Fruit fly (Drosophila melanogaster) Kc167 (cell line): ENCODE measurements around the gene Rpn10.

ENCODE experiments used
- Myc ChIP-seq: fragments of >200 bp; optimal IDR thresholded peaks from 2 replicates; lab custom pipeline; 2017; ENCODE audit warnings: missing external identifiers
- Sin3A ChIP-seq: fragments of >200 bp; optimal IDR thresholded peaks from 2 replicates; lab custom pipeline; 2018; ENCODE audit warnings: missing external identifiers
- h ChIP-seq: fragments of >200 bp; optimal IDR thresholded peaks from 3 replicates; lab custom pipeline; 2018; ENCODE audit warnings: missing external identifiers
- insv ChIP-seq: fragments of >200 bp; optimal IDR thresholded peaks from 3 replicates; lab custom pipeline; 2018; ENCODE audit warnings: missing external identifiers
- psq ChIP-seq: fragments of >200 bp; optimal IDR thresholded peaks from 2 replicates; lab custom pipeline; 2017; ENCODE audit warnings: missing external identifiers
- ttk ChIP-seq: sonication (Bioruptor generic); optimal IDR thresholded peaks from 2 replicates; lab custom pipeline; 2017; ENCODE audit warnings: missing external identifiers

Rpn10 gene

dm6 chr3L:21539245-21540196, 2.7 kb downstream of the Rpn10 start, which contains the start of the genes COX8 and VhaM9.7-b:
Gene COX8 (minus strand): TSS chr3L:21539447.
Gene VhaM9.7-b (plus strand): TSS chr3L:21539862.
- TF ChIP-seq h (lab: Kevin White, UChicago) (no peak), psq (lab: Kevin White, UChicago) (no peak), insv (no peak), Sin3A (lab: Kevin White, UChicago) (no peak), Myc (lab: Kevin White, UChicago) (no peak), ttk (lab: Kevin White, UChicago) (no peak)

dm6 chr3L:21542059-21542458, 5.3 kb downstream of the Rpn10 start, which contains the start of gene CG33290:
Gene CG33290 (plus strand): TSS chr3L:21542359.
- TF ChIP-seq Myc (lab: Kevin White, UChicago) = no peak

- no peak for TF ChIP-seq ttk (lab: Kevin White, UChicago)
- no peak for TF ChIP-seq psq (lab: Kevin White, UChicago)
- no peak for TF ChIP-seq Sin3A (lab: Kevin White, UChicago)
- TF ChIP-seq Myc (lab: Kevin White, UChicago) = no peak
- no peak for TF ChIP-seq insv
- no peak for TF ChIP-seq h (lab: Kevin White, UChicago)
These were observed 18.0 kb downstream of the Rpn10 start, which contains the start of gene Wnk for dm6 chr3L:21554752-21555151. Gene Wnk (minus strand): TSS chr3L:21554928.

- TF ChIP-seq Myc (lab: Kevin White, UChicago) (no peak), psq (lab: Kevin White, UChicago) (no peak), insv (no peak), Sin3A (lab: Kevin White, UChicago) (no peak), ttk (lab: Kevin White, UChicago) (no peak), h (lab: Kevin White, UChicago) (no peak)
These were observed 21.5 kb downstream of the Rpn10 start, which contains the start of gene CG7173 for dm6 chr3L:21558176-21558871. Gene CG7173 (minus strand): TSS chr3L:21558226.

- TF ChIP-seq Sin3A (lab: Kevin White, UChicago) (no peak), Myc (lab: Kevin White, UChicago) (no peak), psq (lab: Kevin White, UChicago) (no peak), insv (no peak), ttk (lab: Kevin White, UChicago) (no peak), h (lab: Kevin White, UChicago) (no peak)
These were observed 25.3 kb downstream of the Rpn10 start, which contains the start of gene CapaR for dm6 chr3L:21562081-21562480. Gene CapaR (minus strand): TSS chr3L:21562181.

dm6 chr3L:21565126-21565525, 28.3 kb downstream of the Rpn10 start, which contains the start of gene CG7634:
Gene CG7634 (plus strand): TSS chr3L:21565426.
- TF ChIP-seq ttk (lab: Kevin White, UChicago) (no peak), insv (no peak), Sin3A (lab: Kevin White, UChicago) (no peak), psq (lab: Kevin White, UChicago) (no peak), h (lab: Kevin White, UChicago) (no peak)

dm6 chr3L:21568254-21568653, 31.5 kb downstream of the Rpn10 start:
- TF ChIP-seq psq (lab: Kevin White, UChicago) (no peak), Myc (lab: Kevin White, UChicago) (no peak), h (lab: Kevin White, UChicago) (no peak), Sin3A (lab: Kevin White, UChicago) (no peak), ttk (lab: Kevin White, UChicago) (no peak), insv (no peak)

dm6 chr3L:21568848-21569372, 32.1 kb downstream of the Rpn10 start, which contains the start of the genes CRIF and SMC5:
Gene CRIF (minus strand): TSS chr3L:21568898.
Gene SMC5 (plus strand): TSS chr3L:21569176.
- TF ChIP-seq h (lab: Kevin White, UChicago) (no peak), Sin3A (lab: Kevin White, UChicago) (no peak), Myc (lab: Kevin White, UChicago) (no peak), psq (lab: Kevin White, UChicago) (no peak), insv (no peak), ttk (lab: Kevin White, UChicago) (no peak)

- TF ChIP-seq psq (lab: Kevin White, UChicago) = no peak
- no peak for TF ChIP-seq ttk (lab: Kevin White, UChicago)
- no peak for TF ChIP-seq Sin3A (lab: Kevin White, UChicago)
- TF ChIP-seq insv = no peak
- TF ChIP-seq Myc (lab: Kevin White, UChicago) = no peak
- TF ChIP-seq h (lab: Kevin White, UChicago) = no peak
These were observed 37.0 kb downstream of the Rpn10 start, which contains the start of gene EMC10 for dm6 chr3L:21573831-21574230. Gene EMC10 (plus strand): TSS chr3L:21574131.

- TF ChIP-seq Myc (lab: Kevin White, UChicago) = no peak
- TF ChIP-seq h (lab: Kevin White, UChicago) = no peak
- no peak for TF ChIP-seq insv
- TF ChIP-seq ttk (lab: Kevin White, UChicago) = no peak
- no peak for TF ChIP-seq psq (lab: Kevin White, UChicago)
- TF ChIP-seq Sin3A (lab: Kevin White, UChicago) = no peak
These were observed 37.5 kb downstream of the Rpn10 start for dm6 chr3L:21574296-21574745.

dm6 chr3L:21581984-21582383, 45.2 kb downstream of the Rpn10 start:
- TF ChIP-seq psq (lab: Kevin White, UChicago) (no peak), Myc (lab: Kevin White, UChicago) (no peak), h (lab: Kevin White, UChicago) (no peak), Sin3A (lab: Kevin White, UChicago) (no peak), ttk (lab: Kevin White, UChicago) (no peak), insv (no peak)
